Worm (Caenorhabditis elegans) whole organism, early embryonic: ENCODE data around the gene utp-20.

ENCODE experiments used
- B0310.2 ChIP-seq: sonication (generic microtip); optimal IDR thresholded peaks from 2 replicates; lab custom pipeline; 2016; ENCODE audit warnings: mild to moderate bottlenecking, missing genetic modification characterization, missing compliant biosample characterization
- F13C5.2 ChIP-seq: sonication (generic microtip); optimal IDR thresholded peaks from 2 replicates; lab custom pipeline; 2017; ENCODE audit warnings: mild to moderate bottlenecking, missing genetic modification characterization, inconsistent platforms, missing compliant biosample characterization
- aly-1 ChIP-seq: sonication (generic microtip); optimal IDR thresholded peaks from 2 replicates; lab custom pipeline; 2016; ENCODE audit warnings: missing genetic modification characterization, missing compliant biosample characterization
- ama-1 ChIP-seq: fragments of 150-350 bp; optimal IDR thresholded peaks from 2 replicates; lab custom pipeline; 2014
- ceh-13 ChIP-seq: fragments of 200-800 bp; sonication (Bioruptor generic); optimal IDR thresholded peaks from 2 replicates; lab custom pipeline; 2018; ENCODE audit warnings: mild to moderate bottlenecking, missing genetic modification characterization, missing compliant biosample characterization
- ceh-36 ChIP-seq: sonication (generic microtip); optimal IDR thresholded peaks from 2 replicates; lab custom pipeline; 2016; ENCODE audit warnings: missing genetic modification characterization, inconsistent platforms, missing compliant biosample characterization
- ets-7 ChIP-seq: sonication (generic microtip); optimal IDR thresholded peaks from 2 replicates; lab custom pipeline; 2016; ENCODE audit warnings: missing genotype, missing genetic modification characterization, missing compliant biosample characterization
- flt-1 ChIP-seq: fragments of 200-800 bp; sonication (Bioruptor generic); IDR thresholded peaks from 2 replicates; pipeline ENCODE4 v1.3.6; 2022; ENCODE audit warnings: missing genetic modification characterization, missing compliant biosample characterization
- hmbx-1 ChIP-seq: sonication (generic microtip); optimal IDR thresholded peaks from 2 replicates; lab custom pipeline; 2016; ENCODE audit warnings: mild to moderate bottlenecking, missing genetic modification characterization, missing compliant biosample characterization
- hmg-4 ChIP-seq: fragments of 200-800 bp; sonication (Bioruptor generic); optimal IDR thresholded peaks from 2 replicates; lab custom pipeline; 2018; ENCODE audit warnings: mild to moderate bottlenecking, missing genetic modification characterization, missing compliant biosample characterization
- hnd-1 ChIP-seq: sonication (generic microtip); optimal IDR thresholded peaks from 2 replicates; lab custom pipeline; 2016; ENCODE audit warnings: missing genetic modification characterization, missing compliant biosample characterization
- pes-1 ChIP-seq: fragments of 200-800 bp; sonication (Bioruptor generic); IDR thresholded peaks from 2 replicates; pipeline ENCODE4 v1.3.6; 2022; ENCODE audit warnings: missing genetic modification reagents, missing genetic modification characterization, missing compliant biosample characterization
- scrt-1 ChIP-seq: fragments of 200-800 bp; sonication (Bioruptor generic); IDR thresholded peaks from 2 replicates; pipeline ENCODE4 v1.3.6; 2022; ENCODE audit warnings: missing genetic modification characterization, missing compliant biosample characterization
- sea-1 ChIP-seq: fragments of 200-800 bp; sonication (Bioruptor generic); conservative IDR thresholded peaks from 2 replicates; pipeline ENCODE4 v1.3.6; 2022; ENCODE audit warnings: missing genetic modification characterization, missing compliant biosample characterization
- tbx-11 ChIP-seq: fragments of 200-800 bp; sonication (Bioruptor generic); IDR thresholded peaks from 2 replicates; pipeline ENCODE4 v1.3.6; 2022; ENCODE audit warnings: missing genetic modification characterization, missing compliant biosample characterization
- tbx-37 ChIP-seq: fragments of 200-800 bp; sonication (Bioruptor generic); conservative IDR thresholded peaks from 2 replicates; pipeline ENCODE4 v1.3.6; 2022; ENCODE audit warnings: missing genetic modification reagents, missing genetic modification characterization, missing compliant biosample characterization
- tra-4 ChIP-seq: sonication (generic microtip); optimal IDR thresholded peaks from 2 replicates; lab custom pipeline; 2017; ENCODE audit warnings: missing genetic modification characterization, missing compliant biosample characterization

utp-20 gene

ce11 chrII:6519703-6520102 lies 16.5 kb upstream of the utp-20 start:
- TF ChIP-seq hmbx-1 (tag; lab: Kevin White, UChicago) (no peak), hnd-1 (no peak), ceh-13 (GFP tag; lab: Kevin White, UChicago) (no peak), hmg-4 (GFP tag; lab: Kevin White, UChicago) (no peak), pes-1 (GFP tag; lab: Robert Waterston, UW) (no peak), tbx-37 (GFP tag; lab: Robert Waterston, UW) (no peak), F13C5.2 (tag; lab: Kevin White, UChicago) (no peak)

ce11 chrII:6520103-6520502 lies 16.1 kb upstream of the utp-20 start:
- TF ChIP-seq hnd-1 (no peak), ceh-36 (no peak), B0310.2 (tag; lab: Kevin White, UChicago) (no peak), aly-1 (tag; lab: Kevin White, UChicago) (no peak), F13C5.2 (tag; lab: Kevin White, UChicago) (no peak), scrt-1 (no peak), pes-1 (GFP tag; lab: Robert Waterston, UW) (no peak), flt-1 (GFP tag; lab: Robert Waterston, UW) (no peak), tbx-37 (GFP tag; lab: Robert Waterston, UW) (no peak), sea-1 (GFP tag; lab: Robert Waterston, UW) (no peak), hmg-4 (GFP tag; lab: Kevin White, UChicago) (no peak), tra-4 (no peak), tbx-11 (no peak), ets-7 (tag; lab: Kevin White, UChicago) (no peak), ama-1 (lab: Kevin White, UChicago) (no peak), ceh-13 (GFP tag; lab: Kevin White, UChicago) (no peak), hmbx-1 (tag; lab: Kevin White, UChicago) (no peak)

DNA sequence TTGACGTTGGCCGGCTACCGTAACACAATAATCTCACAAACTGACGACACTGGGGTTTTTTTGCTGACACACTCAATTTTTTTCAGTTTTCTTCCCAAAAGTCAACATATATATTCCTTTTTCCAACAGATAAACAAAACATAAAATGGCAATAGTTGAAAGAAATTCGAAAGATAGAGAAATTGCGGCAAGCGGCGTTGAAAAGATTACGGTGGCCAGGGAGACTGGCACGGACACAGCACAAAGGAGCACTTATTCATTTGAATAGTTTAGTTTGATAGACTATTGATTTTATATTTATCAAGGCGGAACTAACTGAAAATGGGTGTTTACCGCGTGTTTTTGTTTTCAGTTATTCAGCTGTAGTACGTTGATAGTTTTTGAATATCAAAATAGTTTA lies 14.9 kb upstream of the utp-20 start, which contains the start of gene toe-2:
toe-2 (minus strand) TSS at position 70 of the 400 bp plus-strand sequence.
- TF ChIP-seq tra-4 (no peak), hmbx-1 (tag; lab: Kevin White, UChicago) (no peak)

ce11 chrII:6522622-6523254 lies 13.4 kb upstream of the utp-20 start:
- TF ChIP-seq ceh-13 (GFP tag; lab: Kevin White, UChicago) (no peak), flt-1 (GFP tag; lab: Robert Waterston, UW) (0 out of 2 replicates have a peak, but pooled peaks have one; percentile 23), hnd-1 (no peak), aly-1 (tag; lab: Kevin White, UChicago) (peak; percentile 53), hmg-4 (GFP tag; lab: Kevin White, UChicago) (peak; percentile 80), sea-1 (GFP tag; lab: Robert Waterston, UW) (0 out of 2 replicates have a peak, but pooled peaks have one; percentile 36)

DNA sequence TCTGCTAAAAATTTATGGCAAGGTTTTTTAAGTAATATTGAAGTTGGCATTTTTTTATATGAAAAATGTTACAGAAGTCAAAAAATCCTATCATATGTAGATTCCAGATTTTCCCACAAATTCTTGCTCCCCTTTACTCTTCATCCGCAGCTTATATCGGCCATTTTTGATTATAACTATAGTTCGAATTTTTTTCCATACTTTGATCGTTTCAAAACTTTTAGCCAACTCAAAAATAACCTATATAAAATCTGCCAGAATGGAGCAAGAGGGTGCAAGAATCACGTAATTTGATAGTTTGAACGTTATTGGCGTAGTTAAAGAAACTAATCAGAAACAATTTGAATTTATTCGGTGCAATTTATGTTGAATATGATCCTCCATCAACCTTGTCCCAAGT lies 12.2 kb upstream of the utp-20 start:
- no peak for TF ChIP-seq F13C5.2 (tag; lab: Kevin White, UChicago)
- TF ChIP-seq pes-1 (GFP tag; lab: Robert Waterston, UW): no peak
- TF ChIP-seq tbx-37 (GFP tag; lab: Robert Waterston, UW): no peak
- TF ChIP-seq aly-1 (tag; lab: Kevin White, UChicago): no peak
- TF ChIP-seq tbx-11: no peak
- TF ChIP-seq tra-4: no peak
- no peak for TF ChIP-seq hmg-4 (GFP tag; lab: Kevin White, UChicago)
- TF ChIP-seq ets-7 (tag; lab: Kevin White, UChicago): no peak
- no peak for TF ChIP-seq ama-1 (lab: Kevin White, UChicago)
- TF ChIP-seq ceh-13 (GFP tag; lab: Kevin White, UChicago): no peak
- TF ChIP-seq hnd-1: no peak
- TF ChIP-seq hmbx-1 (tag; lab: Kevin White, UChicago): no peak
- no peak for TF ChIP-seq sea-1 (GFP tag; lab: Robert Waterston, UW)
- TF ChIP-seq scrt-1: no peak

DNA sequence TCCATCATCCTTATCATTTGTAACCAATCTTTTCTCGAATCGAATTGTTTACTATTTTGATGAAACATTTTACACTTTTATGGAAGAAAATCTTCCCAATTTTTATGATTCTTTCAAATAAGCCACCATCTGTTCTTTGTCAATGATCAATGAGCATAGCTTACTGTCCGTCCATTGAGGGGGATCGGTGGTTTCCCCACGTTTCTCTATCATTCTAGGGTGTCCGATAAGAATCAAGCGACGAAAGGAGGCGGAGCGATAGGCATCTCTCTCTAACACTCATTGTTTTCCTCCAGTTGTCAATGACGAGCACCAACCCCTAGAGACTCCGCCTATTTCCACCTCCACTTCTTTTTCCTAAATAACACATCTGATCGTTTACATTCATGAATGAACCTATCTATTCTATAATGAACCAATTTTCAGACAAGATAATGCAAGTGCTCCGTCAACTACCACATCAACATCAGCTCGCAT lies 11.6 kb upstream of the utp-20 start, which contains the start of gene C56E6.2:
C56E6.2 (plus strand) TSS at position 427 of the 477 bp plus-strand sequence.
- no peak for TF ChIP-seq hnd-1
- no peak for TF ChIP-seq flt-1 (GFP tag; lab: Robert Waterston, UW)
- TF ChIP-seq hmg-4 (GFP tag; lab: Kevin White, UChicago): no peak
- TF ChIP-seq ama-1 (lab: Kevin White, UChicago): no peak
- no peak for TF ChIP-seq ets-7 (tag; lab: Kevin White, UChicago)
- TF ChIP-seq pes-1 (GFP tag; lab: Robert Waterston, UW): no peak
- no peak for TF ChIP-seq ceh-13 (GFP tag; lab: Kevin White, UChicago)
- no peak for TF ChIP-seq aly-1 (tag; lab: Kevin White, UChicago)
- no peak for TF ChIP-seq tbx-11
- no peak for TF ChIP-seq hmbx-1 (tag; lab: Kevin White, UChicago)
- TF ChIP-seq sea-1 (GFP tag; lab: Robert Waterston, UW): no peak
- TF ChIP-seq tbx-37 (GFP tag; lab: Robert Waterston, UW): no peak
- no peak for TF ChIP-seq F13C5.2 (tag; lab: Kevin White, UChicago)

ce11 chrII:6526136-6526684 lies 10.0 kb upstream of the utp-20 start:
- TF ChIP-seq sea-1 (GFP tag; lab: Robert Waterston, UW): no peak
- no peak for TF ChIP-seq ets-7 (tag; lab: Kevin White, UChicago)
- no peak for TF ChIP-seq flt-1 (GFP tag; lab: Robert Waterston, UW)
- no peak for TF ChIP-seq ceh-13 (GFP tag; lab: Kevin White, UChicago)
- TF ChIP-seq ceh-36: no peak
- TF ChIP-seq hmbx-1 (tag; lab: Kevin White, UChicago): no peak
- TF ChIP-seq pes-1 (GFP tag; lab: Robert Waterston, UW): no peak
- no peak for TF ChIP-seq hmg-4 (GFP tag; lab: Kevin White, UChicago)
- TF ChIP-seq tra-4: no peak
- TF ChIP-seq ama-1 (lab: Kevin White, UChicago): no peak
- no peak for TF ChIP-seq tbx-11
- TF ChIP-seq scrt-1: no peak
- TF ChIP-seq F13C5.2 (tag; lab: Kevin White, UChicago): no peak
- no peak for TF ChIP-seq B0310.2 (tag; lab: Kevin White, UChicago)
- TF ChIP-seq aly-1 (tag; lab: Kevin White, UChicago): no peak
- TF ChIP-seq tbx-37 (GFP tag; lab: Robert Waterston, UW): no peak
